Worm (Caenorhabditis elegans) whole organism, early embryonic: ENCODE data around the gene puf-8.

Source experiments
- B0310.2 ChIP-seq: sonication (generic microtip); optimal IDR thresholded peaks from 2 replicates; lab custom pipeline; 2016; ENCODE audit warnings: mild to moderate bottlenecking, missing genetic modification characterization, missing compliant biosample characterization
- F13C5.2 ChIP-seq: sonication (generic microtip); optimal IDR thresholded peaks from 2 replicates; lab custom pipeline; 2017; ENCODE audit warnings: mild to moderate bottlenecking, missing genetic modification characterization, inconsistent platforms, missing compliant biosample characterization
- aly-1 ChIP-seq: sonication (generic microtip); optimal IDR thresholded peaks from 2 replicates; lab custom pipeline; 2016; ENCODE audit warnings: missing genetic modification characterization, missing compliant biosample characterization
- ama-1 ChIP-seq: fragments of 150-350 bp; optimal IDR thresholded peaks from 2 replicates; lab custom pipeline; 2014
- ceh-13 ChIP-seq: fragments of 200-800 bp; sonication (Bioruptor generic); optimal IDR thresholded peaks from 2 replicates; lab custom pipeline; 2018; ENCODE audit warnings: mild to moderate bottlenecking, missing genetic modification characterization, missing compliant biosample characterization
- ceh-36 ChIP-seq: sonication (generic microtip); optimal IDR thresholded peaks from 2 replicates; lab custom pipeline; 2016; ENCODE audit warnings: missing genetic modification characterization, inconsistent platforms, missing compliant biosample characterization
- ets-7 ChIP-seq: sonication (generic microtip); optimal IDR thresholded peaks from 2 replicates; lab custom pipeline; 2016; ENCODE audit warnings: missing genotype, missing genetic modification characterization, missing compliant biosample characterization
- flt-1 ChIP-seq: fragments of 200-800 bp; sonication (Bioruptor generic); IDR thresholded peaks from 2 replicates; pipeline ENCODE4 v1.3.6; 2022; ENCODE audit warnings: missing genetic modification characterization, missing compliant biosample characterization
- hmbx-1 ChIP-seq: sonication (generic microtip); optimal IDR thresholded peaks from 2 replicates; lab custom pipeline; 2016; ENCODE audit warnings: mild to moderate bottlenecking, missing genetic modification characterization, missing compliant biosample characterization
- hmg-4 ChIP-seq: fragments of 200-800 bp; sonication (Bioruptor generic); optimal IDR thresholded peaks from 2 replicates; lab custom pipeline; 2018; ENCODE audit warnings: mild to moderate bottlenecking, missing genetic modification characterization, missing compliant biosample characterization
- hnd-1 ChIP-seq: sonication (generic microtip); optimal IDR thresholded peaks from 2 replicates; lab custom pipeline; 2016; ENCODE audit warnings: missing genetic modification characterization, missing compliant biosample characterization
- pes-1 ChIP-seq: fragments of 200-800 bp; sonication (Bioruptor generic); IDR thresholded peaks from 2 replicates; pipeline ENCODE4 v1.3.6; 2022; ENCODE audit warnings: missing genetic modification reagents, missing genetic modification characterization, missing compliant biosample characterization
- scrt-1 ChIP-seq: fragments of 200-800 bp; sonication (Bioruptor generic); IDR thresholded peaks from 2 replicates; pipeline ENCODE4 v1.3.6; 2022; ENCODE audit warnings: missing genetic modification characterization, missing compliant biosample characterization
- sea-1 ChIP-seq: fragments of 200-800 bp; sonication (Bioruptor generic); conservative IDR thresholded peaks from 2 replicates; pipeline ENCODE4 v1.3.6; 2022; ENCODE audit warnings: missing genetic modification characterization, missing compliant biosample characterization
- tbx-11 ChIP-seq: fragments of 200-800 bp; sonication (Bioruptor generic); IDR thresholded peaks from 2 replicates; pipeline ENCODE4 v1.3.6; 2022; ENCODE audit warnings: missing genetic modification characterization, missing compliant biosample characterization
- tbx-37 ChIP-seq: fragments of 200-800 bp; sonication (Bioruptor generic); conservative IDR thresholded peaks from 2 replicates; pipeline ENCODE4 v1.3.6; 2022; ENCODE audit warnings: missing genetic modification reagents, missing genetic modification characterization, missing compliant biosample characterization
- tra-4 ChIP-seq: sonication (generic microtip); optimal IDR thresholded peaks from 2 replicates; lab custom pipeline; 2017; ENCODE audit warnings: missing genetic modification characterization, missing compliant biosample characterization

Gene puf-8

DNA sequence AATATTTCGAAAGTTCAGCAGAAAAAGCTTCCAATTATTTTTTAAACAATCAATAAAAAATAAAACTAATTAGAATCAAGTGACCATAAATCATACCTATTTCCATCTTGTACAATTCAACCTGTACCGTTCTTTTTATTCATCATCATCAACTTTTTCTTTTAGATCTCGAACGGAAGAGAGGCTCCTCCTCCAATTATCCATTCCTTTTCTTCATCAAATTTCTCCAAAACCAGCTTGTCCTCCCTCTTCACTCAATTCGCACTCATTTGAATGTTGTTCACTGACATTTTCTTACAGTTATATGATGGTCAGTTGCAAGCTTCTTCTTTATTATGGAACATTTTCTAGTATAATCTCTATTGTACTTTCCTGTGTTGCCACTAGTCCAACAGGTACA, 36.2 kb downstream of the puf-8 start, which contains the start of gene C30G12.4:
C30G12.4 (plus strand) TSS at position 301 of the 400 bp plus-strand sequence.
- no peak for TF ChIP-seq scrt-1 (GFP tag; lab: Robert Waterston, UW)

DNA sequence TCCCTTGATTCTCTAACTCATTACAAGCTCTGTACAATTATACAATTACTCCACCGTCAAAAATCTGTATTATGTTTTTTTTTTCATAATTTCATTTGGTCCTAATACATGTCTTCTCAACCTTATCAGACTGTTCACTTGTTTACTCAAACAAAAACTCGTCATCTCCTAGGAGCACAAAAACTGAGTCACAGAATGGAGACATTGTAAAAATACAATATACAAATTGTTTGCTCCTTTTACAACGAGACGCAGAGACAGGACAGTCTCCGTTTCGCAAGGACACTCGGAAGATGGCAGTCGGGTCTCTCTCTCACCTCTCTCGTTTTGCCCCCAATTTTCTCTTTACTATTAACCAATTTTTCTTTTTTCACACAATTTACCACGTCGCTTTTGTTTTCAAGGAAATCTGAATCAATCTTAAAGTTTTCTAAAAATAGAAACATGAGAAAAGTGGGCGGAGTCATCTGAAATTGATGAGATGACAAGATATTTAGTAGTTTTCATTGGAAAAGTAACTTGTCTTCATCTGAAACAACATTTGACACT, 42.4 kb downstream of the puf-8 start, which contains the start of gene F32A5.8:
F32A5.8 (plus strand) TSS at position 499 of the 549 bp plus-strand sequence.
- TF ChIP-seq scrt-1 (GFP tag; lab: Robert Waterston, UW), result no peak
- no peak for TF ChIP-seq ama-1
- no peak for TF ChIP-seq ets-7 (tag; lab: Kevin White, UChicago)
- TF ChIP-seq F13C5.2 (tag; lab: Kevin White, UChicago), result no peak

DNA sequence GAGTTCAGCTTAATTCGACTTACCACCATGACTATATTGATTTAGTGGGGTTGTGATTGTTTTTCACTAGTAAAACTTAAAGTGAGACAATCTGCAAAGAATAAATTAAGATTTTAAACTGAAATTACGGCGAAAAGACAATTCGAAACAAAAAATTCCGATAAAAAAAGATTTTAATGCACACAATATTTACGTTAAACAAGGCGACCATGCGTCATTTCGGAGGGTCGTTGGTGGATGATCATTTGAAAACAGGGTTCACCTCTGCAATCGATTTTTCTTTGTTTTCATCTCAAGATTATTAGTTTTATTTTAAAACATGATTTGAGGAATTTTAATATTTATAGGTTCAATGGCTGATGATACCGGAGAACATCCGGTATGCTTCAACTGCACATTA, 45.0 kb downstream of the puf-8 start, which contains the start of gene lsm-4:
lsm-4 (minus strand) TSS at position 91 of the 400 bp plus-strand sequence.
- TF ChIP-seq ceh-36, result no peak
- no peak for TF ChIP-seq scrt-1 (GFP tag; lab: Robert Waterston, UW)
- no peak for TF ChIP-seq hnd-1 (tag; lab: Kevin White, UChicago)
- no peak for TF ChIP-seq pes-1 (GFP tag; lab: Robert Waterston, UW)
- TF ChIP-seq tra-4, result no peak
- no peak for TF ChIP-seq tbx-37
- no peak for TF ChIP-seq hmbx-1 (tag; lab: Kevin White, UChicago)
- no peak for TF ChIP-seq F13C5.2 (tag; lab: Kevin White, UChicago)
- no peak for TF ChIP-seq tbx-11 (GFP tag; lab: Robert Waterston, UW)
- no peak for TF ChIP-seq ama-1
- TF ChIP-seq B0310.2 (tag; lab: Kevin White, UChicago), result no peak
- TF ChIP-seq ets-7 (tag; lab: Kevin White, UChicago), result no peak
- no peak for TF ChIP-seq flt-1 (GFP tag; lab: Robert Waterston, UW)
- no peak for TF ChIP-seq sea-1 (GFP tag; lab: Robert Waterston, UW)
- no peak for TF ChIP-seq ceh-13 (GFP tag; lab: Kevin White, UChicago)
- TF ChIP-seq hmg-4 (GFP tag; lab: Kevin White, UChicago), result no peak
- no peak for TF ChIP-seq aly-1 (tag; lab: Kevin White, UChicago)

DNA sequence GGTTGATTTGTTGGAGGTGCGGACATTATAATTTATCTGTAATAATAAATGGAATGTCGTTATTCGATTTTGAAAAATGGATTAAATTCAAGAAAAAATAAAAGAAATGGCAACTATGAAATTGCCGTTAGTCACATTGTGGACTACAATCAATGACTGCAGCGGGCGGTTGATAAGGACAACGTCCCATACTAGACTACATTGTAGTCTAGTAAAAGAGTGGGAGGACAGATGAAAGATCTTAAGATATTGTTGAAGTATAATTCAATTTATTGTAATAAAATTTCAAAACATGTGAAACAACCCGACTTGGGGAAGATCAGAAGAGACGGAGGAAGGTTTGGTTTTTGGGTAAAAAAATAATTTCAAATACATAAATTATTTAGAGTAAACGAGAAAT, 46.1 kb downstream of the puf-8 start, which contains the start of the genes prx-13 and ada-2:
prx-13 (minus strand) TSS at position 38 of the 400 bp plus-strand sequence.
ada-2 (plus strand) TSS at position 282 of the 400 bp plus-strand sequence.
- TF ChIP-seq F13C5.2 (tag; lab: Kevin White, UChicago) (no peak), pes-1 (GFP tag; lab: Robert Waterston, UW) (no peak), ama-1 (no peak)
